Fruit fly (Drosophila melanogaster): ENCODE results near the gene kmr.

kmr gene

DNA sequence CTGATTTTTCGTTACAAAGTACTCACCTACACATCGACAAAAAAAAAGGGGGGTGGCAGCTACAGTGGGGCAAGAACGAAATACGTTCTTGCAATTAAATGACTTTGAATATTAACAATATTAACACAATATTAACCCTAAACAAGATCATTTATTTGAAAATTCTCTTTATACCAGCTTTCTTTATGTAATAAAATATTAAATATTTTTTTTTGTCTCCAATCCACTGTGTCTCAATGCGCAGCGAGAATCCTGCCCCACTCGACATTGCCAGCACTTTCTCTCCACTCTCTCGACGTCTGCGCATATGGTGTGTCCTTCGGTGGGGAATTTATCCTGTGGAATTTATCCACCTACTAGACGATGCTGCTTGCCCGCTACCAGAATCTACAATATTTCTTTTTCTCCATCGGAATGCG, 85.4 kb downstream of the kmr start (continued):
- TF ChIP-seq CG12659 (GFP tag; optimal IDR thresholded peaks at IDR 0.05) (peak; percentile 92), CG6765 (GFP tag; optimal IDR thresholded peaks at IDR 0.05) (peak; percentile 82), corto (GFP tag; optimal IDR thresholded peaks at IDR 0.05) (no peak), CG11696 (GFP tag; IDR thresholded peaks at IDR 0.05) (peak; percentile 83), Dll (GFP tag; IDR thresholded peaks at IDR 0.05; ENCODE audit: partially characterized antibody) (no peak), Med (GFP tag) (peak; percentile 93), Sox100B (GFP tag; optimal IDR thresholded peaks at IDR 0.05) (peak; percentile 92), ken (GFP tag; IDR thresholded peaks at IDR 0.05) (peak; percentile 92), NK7.1 (GFP tag; optimal IDR thresholded peaks at IDR 0.05) (peak; percentile 6), CG6683 (GFP tag; optimal IDR thresholded peaks at IDR 0.05) (peak; percentile 94), Lim3 (GFP tag; IDR thresholded peaks at IDR 0.05) (peak; percentile 78), lov (optimal IDR thresholded peaks at IDR 0.05) (no peak), lov (GFP tag; IDR thresholded peaks at IDR 0.05) (peak; percentile 83; the same call in 2 of the 3 replicates), CG8388 (GFP tag; optimal IDR thresholded peaks at IDR 0.05) (peak; percentile 80), CG9727 (GFP tag; optimal IDR thresholded peaks at IDR 0.05) (peak; percentile 93), CG2678 (tag; optimal IDR thresholded peaks at IDR 0.05) (peak; percentile 92), CG13424 (tag; optimal IDR thresholded peaks at IDR 0.05) (peak; percentile 94), lbe (GFP tag; optimal IDR thresholded peaks at IDR 0.05) (peak; percentile 8), al (GFP tag; IDR thresholded peaks at IDR 0.05) (peak; percentile 88), CG9797 (GFP tag; optimal IDR thresholded peaks at IDR 0.05) (no peak), HmgZ (tag; optimal IDR thresholded peaks at IDR 0.05) (peak; percentile 89), gcm (GFP tag; optimal IDR thresholded peaks at IDR 0.05) (peak; percentile 83), CG11247 (GFP tag; IDR thresholded peaks at IDR 0.05) (peak; percentile 90), CG13775 (GFP tag; optimal IDR thresholded peaks at IDR 0.05) (peak; percentile 84), gsb-n (tag; optimal IDR thresholded peaks at IDR 0.05) (peak; percentile 85), zfh1 (GFP tag; IDR thresholded peaks at IDR 0.05) (peak; percentile 91), CG15696 (tag; optimal IDR thresholded peaks at IDR 0.05) (peak; percentile 88), oc (tag; optimal IDR thresholded peaks at IDR 0.05) (peak; percentile 84), ems (GFP tag; optimal IDR thresholded peaks at IDR 0.05) (peak; percentile 59), ham (GFP tag; IDR thresholded peaks at IDR 0.05) (peak; percentile 70; the same call in 1 of the 2 replicates), bcd (GFP tag; optimal IDR thresholded peaks at IDR 0.05) (peak; percentile 87), CG34422 (GFP tag; IDR thresholded peaks at IDR 0.05) (peak; percentile 95), CG2875 (GFP tag; optimal IDR thresholded peaks at IDR 0.05) (peak; percentile 82), Stat92E (GFP tag; optimal IDR thresholded peaks at IDR 0.05) (no peak), CG4820 (GFP tag; optimal IDR thresholded peaks at IDR 0.05) (peak; percentile 82), odd (GFP tag; optimal IDR thresholded peaks at IDR 0.05) (peak; percentile 88), CG10654 (GFP tag; optimal IDR thresholded peaks at IDR 0.05) (peak; percentile 69), grau (tag; optimal IDR thresholded peaks at IDR 0.05) (peak; percentile 72), vvl (GFP tag; IDR thresholded peaks at IDR 0.05) (peak; percentile 96), Doc3 (GFP tag; IDR thresholded peaks at IDR 0.05; ENCODE audit: partially characterized antibody) (no peak), dati (GFP tag; IDR thresholded peaks at IDR 0.05) (peak; percentile 85), Oli (tag; optimal IDR thresholded peaks at IDR 0.05) (peak; percentile 90), pan (optimal IDR thresholded peaks at IDR 0.05) (no peak), pan (GFP tag; optimal IDR thresholded peaks at IDR 0.05 in 1 of 2, IDR thresholded peaks at IDR 0.05 in 1 of 2) (peak in 1 of 2 experiments; percentile 96), crol (GFP tag; IDR thresholded peaks at IDR 0.05) (no peak), CG1603 (tag; optimal IDR thresholded peaks at IDR 0.05) (peak; percentile 11), Tbp (GFP tag; optimal IDR thresholded peaks at IDR 0.05) (no peak), prd (optimal IDR thresholded peaks at IDR 0.05) (no peak), prd (GFP tag; IDR thresholded peaks at IDR 0.05) (peak; percentile 94), CG3995 (GFP tag; optimal IDR thresholded peaks at IDR 0.05) (peak; percentile 16), eve (GFP tag; optimal IDR thresholded peaks at IDR 0.05) (peak in 1 of 2 experiments; percentile 94)
